Worm (Caenorhabditis elegans) whole organism, early embryonic: ENCODE measurements around the gene F52H2.1.

Source experiments
- B0310.2 ChIP-seq: sonication (generic microtip); optimal IDR thresholded peaks from 2 replicates; lab custom pipeline; 2016; ENCODE audit warnings: mild to moderate bottlenecking, missing genetic modification characterization, missing compliant biosample characterization
- F13C5.2 ChIP-seq: sonication (generic microtip); optimal IDR thresholded peaks from 2 replicates; lab custom pipeline; 2017; ENCODE audit warnings: mild to moderate bottlenecking, missing genetic modification characterization, inconsistent platforms, missing compliant biosample characterization
- aly-1 ChIP-seq: sonication (generic microtip); optimal IDR thresholded peaks from 2 replicates; lab custom pipeline; 2016; ENCODE audit warnings: missing genetic modification characterization, missing compliant biosample characterization
- ama-1 ChIP-seq: fragments of 150-350 bp; optimal IDR thresholded peaks from 2 replicates; lab custom pipeline; 2014
- ceh-13 ChIP-seq: fragments of 200-800 bp; sonication (Bioruptor generic); optimal IDR thresholded peaks from 2 replicates; lab custom pipeline; 2018; ENCODE audit warnings: mild to moderate bottlenecking, missing genetic modification characterization, missing compliant biosample characterization
- ceh-36 ChIP-seq: sonication (generic microtip); optimal IDR thresholded peaks from 2 replicates; lab custom pipeline; 2016; ENCODE audit warnings: missing genetic modification characterization, inconsistent platforms, missing compliant biosample characterization
- ets-7 ChIP-seq: sonication (generic microtip); optimal IDR thresholded peaks from 2 replicates; lab custom pipeline; 2016; ENCODE audit warnings: missing genotype, missing genetic modification characterization, missing compliant biosample characterization
- flt-1 ChIP-seq: fragments of 200-800 bp; sonication (Bioruptor generic); IDR thresholded peaks from 2 replicates; pipeline ENCODE4 v1.3.6; 2022; ENCODE audit warnings: missing genetic modification characterization, missing compliant biosample characterization
- hmbx-1 ChIP-seq: sonication (generic microtip); optimal IDR thresholded peaks from 2 replicates; lab custom pipeline; 2016; ENCODE audit warnings: mild to moderate bottlenecking, missing genetic modification characterization, missing compliant biosample characterization
- hmg-4 ChIP-seq: fragments of 200-800 bp; sonication (Bioruptor generic); optimal IDR thresholded peaks from 2 replicates; lab custom pipeline; 2018; ENCODE audit warnings: mild to moderate bottlenecking, missing genetic modification characterization, missing compliant biosample characterization
- hnd-1 ChIP-seq: sonication (generic microtip); optimal IDR thresholded peaks from 2 replicates; lab custom pipeline; 2016; ENCODE audit warnings: missing genetic modification characterization, missing compliant biosample characterization
- pes-1 ChIP-seq: fragments of 200-800 bp; sonication (Bioruptor generic); IDR thresholded peaks from 2 replicates; pipeline ENCODE4 v1.3.6; 2022; ENCODE audit warnings: missing genetic modification reagents, missing genetic modification characterization, missing compliant biosample characterization
- scrt-1 ChIP-seq: fragments of 200-800 bp; sonication (Bioruptor generic); IDR thresholded peaks from 2 replicates; pipeline ENCODE4 v1.3.6; 2022; ENCODE audit warnings: missing genetic modification characterization, missing compliant biosample characterization
- sea-1 ChIP-seq: fragments of 200-800 bp; sonication (Bioruptor generic); conservative IDR thresholded peaks from 2 replicates; pipeline ENCODE4 v1.3.6; 2022; ENCODE audit warnings: missing genetic modification characterization, missing compliant biosample characterization
- tbx-11 ChIP-seq: fragments of 200-800 bp; sonication (Bioruptor generic); IDR thresholded peaks from 2 replicates; pipeline ENCODE4 v1.3.6; 2022; ENCODE audit warnings: missing genetic modification characterization, missing compliant biosample characterization
- tbx-37 ChIP-seq: fragments of 200-800 bp; sonication (Bioruptor generic); conservative IDR thresholded peaks from 2 replicates; pipeline ENCODE4 v1.3.6; 2022; ENCODE audit warnings: missing genetic modification reagents, missing genetic modification characterization, missing compliant biosample characterization
- tra-4 ChIP-seq: sonication (generic microtip); optimal IDR thresholded peaks from 2 replicates; lab custom pipeline; 2017; ENCODE audit warnings: missing genetic modification characterization, missing compliant biosample characterization

The F52H2.1 gene

ce11 chrX:2538713-2539112, 34.2 kb upstream of the F52H2.1 start:
- no peak for TF ChIP-seq ceh-13 (GFP tag; lab: Kevin White, UChicago)
- no peak for TF ChIP-seq ceh-36 (tag; lab: Kevin White, UChicago)
- TF ChIP-seq hmbx-1 (tag; lab: Kevin White, UChicago), result no peak

- TF ChIP-seq tbx-11 (GFP tag; lab: Robert Waterston, UW) (no peak), hmg-4 (no peak), aly-1 (no peak), tbx-37 (GFP tag; lab: Robert Waterston, UW) (no peak), ama-1 (no peak), hmbx-1 (tag; lab: Kevin White, UChicago) (no peak), hnd-1 (no peak), pes-1 (no peak), ceh-13 (GFP tag; lab: Kevin White, UChicago) (no peak), sea-1 (GFP tag; lab: Robert Waterston, UW) (no peak), F13C5.2 (tag; lab: Kevin White, UChicago) (no peak), ceh-36 (tag; lab: Kevin White, UChicago) (no peak), B0310.2 (tag; lab: Kevin White, UChicago) (no peak), flt-1 (GFP tag; lab: Robert Waterston, UW) (no peak), scrt-1 (GFP tag; lab: Robert Waterston, UW) (no peak), ets-7 (tag; lab: Kevin White, UChicago) (no peak), tra-4 (tag; lab: Kevin White, UChicago) (no peak)
Observed at ce11 chrX:2541003-2541521, 31.8 kb upstream of the F52H2.1 start, which contains the start of gene F52H2.3. F52H2.3 (minus strand) TSS chrX:2541053.

ce11 chrX:2543353-2543752, 29.5 kb upstream of the F52H2.1 start:
- TF ChIP-seq scrt-1 (GFP tag; lab: Robert Waterston, UW) (no peak), aly-1 (no peak), ama-1 (no peak), ets-7 (tag; lab: Kevin White, UChicago) (no peak), pes-1 (no peak), flt-1 (GFP tag; lab: Robert Waterston, UW) (no peak), hnd-1 (no peak), ceh-36 (tag; lab: Kevin White, UChicago) (no peak), tbx-37 (GFP tag; lab: Robert Waterston, UW) (no peak), F13C5.2 (tag; lab: Kevin White, UChicago) (no peak), B0310.2 (tag; lab: Kevin White, UChicago) (no peak), hmg-4 (no peak), hmbx-1 (tag; lab: Kevin White, UChicago) (no peak)

- TF ChIP-seq scrt-1 (GFP tag; lab: Robert Waterston, UW) (no peak), flt-1 (GFP tag; lab: Robert Waterston, UW) (no peak), hmg-4 (no peak), tra-4 (tag; lab: Kevin White, UChicago) (no peak), tbx-11 (GFP tag; lab: Robert Waterston, UW) (no peak), ama-1 (no peak), hmbx-1 (tag; lab: Kevin White, UChicago) (no peak), hnd-1 (no peak), tbx-37 (GFP tag; lab: Robert Waterston, UW) (no peak), F13C5.2 (tag; lab: Kevin White, UChicago) (no peak), ceh-13 (GFP tag; lab: Kevin White, UChicago) (no peak), pes-1 (no peak), sea-1 (GFP tag; lab: Robert Waterston, UW) (no peak), ceh-36 (tag; lab: Kevin White, UChicago) (no peak), ets-7 (tag; lab: Kevin White, UChicago) (no peak), aly-1 (no peak)
Observed at ce11 chrX:2544645-2545044, 28.3 kb upstream of the F52H2.1 start.

- TF ChIP-seq scrt-1 (GFP tag; lab: Robert Waterston, UW) (no peak), B0310.2 (tag; lab: Kevin White, UChicago) (no peak), ceh-36 (tag; lab: Kevin White, UChicago) (no peak), tra-4 (tag; lab: Kevin White, UChicago) (no peak), tbx-11 (GFP tag; lab: Robert Waterston, UW) (no peak), hmbx-1 (tag; lab: Kevin White, UChicago) (no peak), hnd-1 (no peak), sea-1 (GFP tag; lab: Robert Waterston, UW) (no peak), ets-7 (tag; lab: Kevin White, UChicago) (no peak), aly-1 (no peak), pes-1 (no peak), F13C5.2 (tag; lab: Kevin White, UChicago) (no peak), hmg-4 (no peak), ceh-13 (GFP tag; lab: Kevin White, UChicago) (no peak), flt-1 (GFP tag; lab: Robert Waterston, UW) (no peak), tbx-37 (GFP tag; lab: Robert Waterston, UW) (no peak), ama-1 (no peak)
Observed at ce11 chrX:2548884-2549283, 24.0 kb upstream of the F52H2.1 start, which contains the start of gene smvt-1. smvt-1 (minus strand) TSS chrX:2548984.

- TF ChIP-seq pes-1, result peak; percentile 94
- TF ChIP-seq hmbx-1 (tag; lab: Kevin White, UChicago), result peak; percentile 78
- peak; percentile 87 for TF ChIP-seq aly-1
- TF ChIP-seq hnd-1, result peak; percentile 83
- peak; percentile 88 for TF ChIP-seq scrt-1 (GFP tag; lab: Robert Waterston, UW)
- peak; percentile 91 for TF ChIP-seq sea-1 (GFP tag; lab: Robert Waterston, UW)
- TF ChIP-seq tbx-37 (GFP tag; lab: Robert Waterston, UW), result peak; percentile 76
- TF ChIP-seq ets-7 (tag; lab: Kevin White, UChicago), result peak; percentile 72
- peak; percentile 83 for TF ChIP-seq flt-1 (GFP tag; lab: Robert Waterston, UW)
- peak; percentile 96 for TF ChIP-seq hmg-4
- TF ChIP-seq F13C5.2 (tag; lab: Kevin White, UChicago), result peak; percentile 90
- TF ChIP-seq ama-1, result no peak
- TF ChIP-seq tbx-11 (GFP tag; lab: Robert Waterston, UW), result peak; percentile 91
- peak; percentile 78 for TF ChIP-seq tra-4 (tag; lab: Kevin White, UChicago)
- peak; percentile 91 for TF ChIP-seq ceh-36 (tag; lab: Kevin White, UChicago)
- peak; percentile 78 for TF ChIP-seq B0310.2 (tag; lab: Kevin White, UChicago)
- peak; percentile 87 for TF ChIP-seq ceh-13 (GFP tag; lab: Kevin White, UChicago)
Observed at ce11 chrX:2549322-2549721, 23.6 kb upstream of the F52H2.1 start.
